Worm (Caenorhabditis elegans) whole organism, late embryonic: ENCODE data around the gene rcat-1.

Experiments used
- nhr-11 ChIP-seq: fragments of 150-350 bp; optimal IDR thresholded peaks from 2 replicates; lab custom pipeline; 2014; ENCODE audit warnings: missing biosample characterization, missing genetic modification characterization
- pqm-1 ChIP-seq: sonication (generic microtip); optimal IDR thresholded peaks from 2 replicates; lab custom pipeline; 2016; ENCODE audit warnings: missing genetic modification characterization, missing compliant biosample characterization
- pros-1 ChIP-seq: fragments of 150-350 bp; optimal IDR thresholded peaks from 2 replicates; lab custom pipeline; 2014; ENCODE audit warnings: missing biosample characterization, missing genetic modification reagents, missing genetic modification characterization
- syd-9 ChIP-seq: sonication (generic microtip); optimal IDR thresholded peaks from 2 replicates; lab custom pipeline; 2016; ENCODE audit warnings: mild to moderate bottlenecking, missing genetic modification characterization, moderate library complexity, missing compliant biosample characterization

ce11 chrIV:269107-269506 lies 13.9 kb upstream of the rcat-1 start, which contains the start of gene T21D12.11:
- TF ChIP-seq pqm-1 (tag; lab: Kevin White, UChicago) (no peak), syd-9 (tag; lab: Kevin White, UChicago) (no peak), pros-1 (tag; lab: Kevin White, UChicago) (no peak), nhr-11 (tag; lab: Kevin White, UChicago) (no peak)
